Worm (Caenorhabditis elegans): ENCODE data around the gene clec-199.
"Not testable (repeated sequence)": the region's sequence is repeated elsewhere in the genome, so short reads cannot be mapped to it uniquely, and the experiment has no call there.

The clec-199 gene

DNA sequence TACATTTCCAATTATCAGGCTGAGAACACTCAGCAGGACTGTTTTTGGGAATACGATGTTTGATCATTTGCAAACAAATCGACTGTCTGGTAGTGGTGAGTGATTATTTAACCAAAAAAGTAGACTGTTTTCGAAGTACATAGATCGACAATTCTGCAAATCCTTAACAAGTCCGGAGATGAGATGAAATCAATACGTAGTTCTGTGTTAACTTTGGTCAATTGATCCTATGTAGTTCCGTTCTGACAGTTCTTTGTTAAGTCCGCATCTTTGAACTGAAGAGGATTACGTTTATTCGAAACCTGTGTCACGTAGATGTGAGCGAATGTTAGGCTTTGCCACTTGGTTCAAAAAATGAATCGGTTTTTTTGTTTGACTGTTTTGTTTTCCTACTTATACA, at the start of gene clec-199:
TSS of gene clec-199 (plus strand) at position 301 of the 400 bp plus-strand sequence.
- no peak for TF ChIP-seq sea-1 (GFP tag; conservative IDR thresholded peaks at IDR 0.05)
- TF ChIP-seq hmg-4 (GFP tag; optimal IDR thresholded peaks at IDR 0.05) = no peak
- TF ChIP-seq tbx-37 (GFP tag; conservative IDR thresholded peaks at IDR 0.05) = no peak
- TF ChIP-seq tra-4 (tag; optimal IDR thresholded peaks at IDR 0.05) = no peak
- no peak for TF ChIP-seq aly-1 (tag; optimal IDR thresholded peaks at IDR 0.05)
- TF ChIP-seq F13C5.2 (tag; optimal IDR thresholded peaks at IDR 0.05) = no peak
- no peak for TF ChIP-seq tbx-11 (GFP tag; IDR thresholded peaks at IDR 0.05)
- no peak for TF ChIP-seq hnd-1 (tag; optimal IDR thresholded peaks at IDR 0.05)
- no peak for TF ChIP-seq ceh-13 (GFP tag; optimal IDR thresholded peaks at IDR 0.05)

DNA sequence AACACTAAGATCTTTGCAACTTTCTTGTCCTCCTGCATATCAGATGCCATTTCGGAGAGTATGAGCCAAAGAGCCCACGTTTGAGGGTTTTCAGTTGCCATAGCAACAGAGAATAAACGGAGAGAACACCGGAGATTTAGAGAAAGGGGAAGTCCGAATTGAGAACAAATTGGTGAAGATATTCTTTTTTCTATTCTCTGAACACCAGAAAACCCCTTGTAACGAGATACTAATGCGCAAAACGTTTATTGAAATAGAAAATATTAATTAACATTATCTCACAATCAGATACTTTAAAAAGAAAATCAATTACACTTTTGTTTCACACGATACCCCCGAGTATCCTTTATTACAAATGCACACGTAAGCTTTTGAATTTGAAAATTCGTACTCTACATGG, 49.8 kb upstream of the clec-199 start, which contains the start of gene ifta-2:
TSS of gene ifta-2 (minus strand) at position 101 of the 400 bp plus-strand sequence.
- TF ChIP-seq ceh-36 (tag; optimal IDR thresholded peaks at IDR 0.05) = no peak

ce11 chrIV:17307223-17307622, 44.5 kb upstream of the clec-199 start, which contains the start of gene T28F3.8:
Gene T28F3.8, minus strand, starts transcription at chrIV:17307323.
- TF ChIP-seq aly-1 (tag; optimal IDR thresholded peaks at IDR 0.05); ceh-13 (GFP tag; optimal IDR thresholded peaks at IDR 0.05); hnd-1 (tag; optimal IDR thresholded peaks at IDR 0.05): not testable (repeated sequence)

DNA sequence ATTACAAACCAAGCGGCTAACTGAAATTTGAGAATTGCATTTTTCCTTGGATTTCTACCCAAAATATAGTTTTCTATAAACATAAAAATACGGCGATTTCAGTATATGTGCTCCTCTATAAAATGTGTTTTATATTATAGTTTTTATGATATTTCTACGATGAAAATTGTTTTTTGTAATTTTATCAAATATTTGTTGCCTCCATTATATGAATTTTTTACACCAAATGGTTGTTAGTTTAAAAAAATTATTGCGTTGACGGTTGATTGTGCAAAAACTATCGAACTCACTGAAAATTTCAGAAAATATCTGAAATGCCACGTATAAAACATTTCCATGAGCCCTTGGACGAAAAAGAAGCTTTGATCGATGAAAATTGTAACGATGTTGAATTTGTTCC, 43.5 kb upstream of the clec-199 start, which contains the start of gene T28F3.9:
TSS of gene T28F3.9 (plus strand) at position 301 of the 400 bp plus-strand sequence.
- TF ChIP-seq scrt-1 (GFP tag; IDR thresholded peaks at IDR 0.05) (no peak), hnd-1 (tag; optimal IDR thresholded peaks at IDR 0.05) (no peak), hmg-4 (GFP tag; optimal IDR thresholded peaks at IDR 0.05) (no peak), sea-1 (GFP tag; conservative IDR thresholded peaks at IDR 0.05) (no peak), tbx-37 (GFP tag; conservative IDR thresholded peaks at IDR 0.05) (no peak), flt-1 (GFP tag; IDR thresholded peaks at IDR 0.05) (no peak)

- TF ChIP-seq aly-1 (tag; optimal IDR thresholded peaks at IDR 0.05) = no peak
- no peak for TF ChIP-seq hnd-1 (tag; optimal IDR thresholded peaks at IDR 0.05)
- TF ChIP-seq ets-7 (tag; optimal IDR thresholded peaks at IDR 0.05) = no peak
- TF ChIP-seq flt-1 (GFP tag; IDR thresholded peaks at IDR 0.05) = no peak
- no peak for TF ChIP-seq sea-1 (GFP tag; conservative IDR thresholded peaks at IDR 0.05)
- TF ChIP-seq ceh-36 (tag; optimal IDR thresholded peaks at IDR 0.05) = no peak
- TF ChIP-seq hmbx-1 (tag; optimal IDR thresholded peaks at IDR 0.05) = no peak
- TF ChIP-seq pes-1 (GFP tag; IDR thresholded peaks at IDR 0.05) = no peak
- no peak for TF ChIP-seq tra-4 (tag; optimal IDR thresholded peaks at IDR 0.05)
- TF ChIP-seq ama-1 (optimal IDR thresholded peaks at IDR 0.05) = no peak
- no peak for TF ChIP-seq tbx-11 (GFP tag; IDR thresholded peaks at IDR 0.05)
- TF ChIP-seq tbx-37 (GFP tag; conservative IDR thresholded peaks at IDR 0.05) = no peak
- TF ChIP-seq hmg-4 (GFP tag; optimal IDR thresholded peaks at IDR 0.05) = no peak
These were observed 39.8 kb upstream of the clec-199 start, which contains the start of gene snf-9 for ce11 chrIV:17311842-17312241. Gene snf-9, plus strand, starts transcription at chrIV:17312142.

DNA sequence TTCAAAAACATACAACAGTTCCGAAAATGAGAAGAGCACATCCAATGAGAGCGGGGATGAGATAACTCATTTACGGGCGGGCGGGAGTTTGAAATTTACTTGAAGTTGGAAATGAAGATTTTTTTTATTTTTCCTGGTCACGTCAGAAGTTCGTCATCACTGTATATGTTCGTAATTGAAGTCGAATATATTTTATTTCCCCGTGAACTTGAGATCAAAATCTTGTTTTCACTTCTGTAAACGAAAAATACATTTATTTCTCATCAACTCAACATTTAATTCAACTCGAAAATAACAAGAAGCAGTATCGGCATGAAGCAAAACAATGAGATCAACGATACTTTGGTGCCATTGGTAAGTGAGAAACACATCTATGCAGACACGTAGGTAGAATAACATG, 35.3 kb upstream of the clec-199 start, which contains the start of gene C49C3.20:
TSS of gene C49C3.20 (minus strand) at position 101 of the 400 bp plus-strand sequence.
- TF ChIP-seq pes-1 (GFP tag; IDR thresholded peaks at IDR 0.05) = no peak
- no peak for TF ChIP-seq F13C5.2 (tag; optimal IDR thresholded peaks at IDR 0.05)
- no peak for TF ChIP-seq ama-1 (optimal IDR thresholded peaks at IDR 0.05)
- TF ChIP-seq sea-1 (GFP tag; conservative IDR thresholded peaks at IDR 0.05) = no peak
- TF ChIP-seq flt-1 (GFP tag; IDR thresholded peaks at IDR 0.05) = no peak
- no peak for TF ChIP-seq scrt-1 (GFP tag; IDR thresholded peaks at IDR 0.05)

- TF ChIP-seq ceh-13 (GFP tag; optimal IDR thresholded peaks at IDR 0.05) (no peak), pes-1 (GFP tag; IDR thresholded peaks at IDR 0.05) (no peak), tbx-11 (GFP tag; IDR thresholded peaks at IDR 0.05) (no peak), hmg-4 (GFP tag; optimal IDR thresholded peaks at IDR 0.05) (no peak), scrt-1 (GFP tag; IDR thresholded peaks at IDR 0.05) (no peak)
These were observed 31.2 kb upstream of the clec-199 start, which contains the start of gene C49C3.4 for ce11 chrIV:17320445-17320844. Gene C49C3.4, plus strand, starts transcription at chrIV:17320795.

DNA sequence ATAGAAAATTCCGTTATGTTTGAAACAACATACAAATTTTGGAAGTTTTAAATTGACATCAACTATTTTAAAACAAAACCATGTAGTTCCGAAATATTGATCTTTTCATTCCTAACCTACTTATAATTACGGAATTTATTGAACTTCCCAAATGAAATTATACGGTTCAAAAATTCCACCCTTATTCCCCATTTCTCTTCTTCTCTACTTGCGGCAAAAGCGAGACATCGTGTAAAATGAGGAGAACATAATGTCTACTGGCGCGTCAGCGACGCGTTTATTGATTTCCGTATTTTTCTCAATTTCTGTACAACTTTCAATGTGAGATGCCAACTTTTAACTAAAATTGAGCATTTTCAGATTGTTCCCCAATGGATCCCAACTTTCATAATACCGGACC, 22.9 kb upstream of the clec-199 start, which contains the start of gene ceh-88:
TSS of gene ceh-88 (plus strand) at position 355 of the 400 bp plus-strand sequence.
- no peak for TF ChIP-seq ceh-36 (tag; optimal IDR thresholded peaks at IDR 0.05)

DNA sequence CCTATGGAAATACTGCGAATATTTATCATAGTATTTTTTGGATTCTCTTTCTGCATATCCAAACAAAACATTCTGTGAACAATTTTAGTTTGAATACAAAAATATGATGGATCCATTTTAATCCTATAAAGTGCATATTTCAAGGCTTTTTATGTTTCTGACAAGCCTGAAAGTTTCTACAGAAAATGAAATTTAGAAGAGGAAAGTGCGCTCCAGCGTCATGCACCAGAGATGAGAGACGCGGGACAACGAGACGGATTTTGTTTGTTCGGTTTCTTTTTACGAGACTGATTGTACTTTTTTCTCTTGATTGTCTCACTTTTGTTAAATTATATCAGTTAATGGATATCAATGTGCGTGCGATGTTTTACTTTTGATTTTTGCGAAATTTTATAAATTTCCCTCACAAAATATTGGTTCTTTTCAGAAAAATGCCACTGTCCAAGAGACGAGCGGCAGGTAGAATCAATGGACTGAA, 20.5 kb upstream of the clec-199 start, which contains the start of gene C49C3.6:
TSS of gene C49C3.6 (plus strand) at position 428 of the 478 bp plus-strand sequence.
- TF ChIP-seq ceh-13 (GFP tag; optimal IDR thresholded peaks at IDR 0.05) (no peak), tbx-37 (GFP tag; conservative IDR thresholded peaks at IDR 0.05) (no peak), ets-7 (tag; optimal IDR thresholded peaks at IDR 0.05) (no peak), ceh-36 (tag; optimal IDR thresholded peaks at IDR 0.05) (no peak), hmg-4 (GFP tag; optimal IDR thresholded peaks at IDR 0.05) (no peak), tbx-11 (GFP tag; IDR thresholded peaks at IDR 0.05) (no peak)

- TF ChIP-seq ets-7 (tag; optimal IDR thresholded peaks at IDR 0.05) = no peak
- TF ChIP-seq F13C5.2 (tag; optimal IDR thresholded peaks at IDR 0.05) = no peak
- TF ChIP-seq hmbx-1 (tag; optimal IDR thresholded peaks at IDR 0.05) = no peak
- TF ChIP-seq ceh-13 (GFP tag; optimal IDR thresholded peaks at IDR 0.05) = no peak
These were observed 19.4 kb upstream of the clec-199 start, which contains the start of gene C49C3.7 for ce11 chrIV:17332261-17332660. Gene C49C3.7, plus strand, starts transcription at chrIV:17332561.
